Fruit fly (Drosophila melanogaster) whole organism, embryonic: Measurements from ENCODE around the gene UbcE2M.
A peak's percentile ranks its signal among the peaks of the same experiment; 100 is the strongest.

Experiments
- Adf1 ChIP-seq: fragments of 200-800 bp; sonication (Bioruptor generic); IDR thresholded peaks from 2 replicates; pipeline ENCODE4 v1.3.6; 2022; ENCODE audit warnings: missing biosample characterization, missing genetic modification characterization
- CG10654 ChIP-seq: fragments of 200-800 bp; sonication (Bioruptor generic); optimal IDR thresholded peaks from 2 replicates; lab custom pipeline; 2016; ENCODE audit warnings: missing biosample characterization, missing genetic modification characterization
- CG11696 ChIP-seq: fragments of 200-800 bp; sonication (Bioruptor generic); IDR thresholded peaks from 2 replicates; pipeline ENCODE4 v1.3.6; 2022; ENCODE audit warnings: missing biosample characterization, missing genetic modification characterization
- CG11723 ChIP-seq: fragments of 200-800 bp; sonication (Bioruptor generic); optimal IDR thresholded peaks from 2 replicates; lab custom pipeline; 2017; ENCODE audit warnings: missing biosample characterization, mild to moderate bottlenecking, missing genetic modification characterization
- CG12744 ChIP-seq: fragments of 200-800 bp; sonication (Bioruptor generic); optimal IDR thresholded peaks from 2 replicates; lab custom pipeline; 2016; ENCODE audit warnings: missing biosample characterization, missing genetic modification characterization
- CG17328 ChIP-seq: fragments of 200-800 bp; sonication (Bioruptor generic); IDR thresholded peaks from 2 replicates; pipeline ENCODE4 v1.3.6; 2022; ENCODE audit warnings: missing biosample characterization, missing genetic modification characterization
- CG18262 ChIP-seq: fragments of 200-800 bp; optimal IDR thresholded peaks from 3 replicates; lab custom pipeline; 2019; ENCODE audit warnings: missing biosample characterization, mild to moderate bottlenecking, missing genetic modification characterization, moderate library complexity
- CG32772 ChIP-seq: fragments of 200-800 bp; sonication (Bioruptor generic); IDR thresholded peaks from 2 replicates; pipeline ENCODE4 v1.3.6; 2022; ENCODE audit warnings: missing biosample characterization, missing genetic modification characterization
- CG33213 ChIP-seq: fragments of 200-800 bp; sonication (Bioruptor generic); optimal IDR thresholded peaks from 3 replicates; lab custom pipeline; 2016; ENCODE audit warnings: missing biosample characterization, missing genetic modification characterization
- CG33557 ChIP-seq: fragments of 200-800 bp; sonication (Bioruptor generic); optimal IDR thresholded peaks from 2 replicates; lab custom pipeline; 2019; ENCODE audit warnings: missing biosample characterization, mild to moderate bottlenecking, missing genetic modification characterization, moderate library complexity
- CG34224 ChIP-seq: fragments of 200-800 bp; sonication (Bioruptor generic); IDR thresholded peaks from 3 replicates; pipeline ENCODE4 v1.3.6; 2022; ENCODE audit warnings: missing biosample characterization, missing genetic modification characterization; ENCODE audit not compliant: partially characterized antibody
- CG3726 ChIP-seq: fragments of 200-800 bp; sonication (Bioruptor generic); IDR thresholded peaks from 3 replicates; pipeline ENCODE4, ENCODE4 v1.3.6; 2022; ENCODE audit warnings: missing biosample characterization, missing genetic modification characterization
- CG4404 ChIP-seq: fragments of 200-800 bp; sonication (Bioruptor generic); IDR thresholded peaks from 2 replicates; pipeline ENCODE4 v1.3.6; 2022; ENCODE audit warnings: missing biosample characterization, missing genetic modification characterization
- CG4854 ChIP-seq: fragments of 200-800 bp; sonication (Bioruptor generic); optimal IDR thresholded peaks from 2 replicates; lab custom pipeline; 2016; ENCODE audit warnings: missing biosample characterization, missing genetic modification characterization, inconsistent platforms
- CG9437 ChIP-seq: fragments of 200-800 bp; sonication (Bioruptor generic); optimal IDR thresholded peaks from 2 replicates; lab custom pipeline; 2018; ENCODE audit warnings: missing biosample characterization, mild to moderate bottlenecking, missing genetic modification characterization
- CG9797 ChIP-seq: fragments of 200-800 bp; sonication (Bioruptor generic); optimal IDR thresholded peaks from 3 replicates; lab custom pipeline; 2018; ENCODE audit warnings: missing biosample characterization, mild to moderate bottlenecking, missing genetic modification characterization
- Deaf1 ChIP-seq: fragments of 200-800 bp; optimal IDR thresholded peaks from 3 replicates; lab custom pipeline; 2019; ENCODE audit warnings: missing biosample characterization, mild to moderate bottlenecking, missing genetic modification characterization, moderate library complexity
- Dref ChIP-seq: fragments of 200-800 bp; sonication (Bioruptor generic); IDR thresholded peaks from 2 replicates; pipeline ENCODE4 v1.3.6; 2022; ENCODE audit warnings: missing biosample characterization, missing genetic modification characterization
- H15 ChIP-seq: fragments of 200-800 bp; sonication (Bioruptor generic); IDR thresholded peaks from 3 replicates; pipeline ENCODE4 v1.3.6; 2022; ENCODE audit warnings: missing biosample characterization, missing genetic modification characterization
- HLH3B ChIP-seq: fragments of 200-800 bp; sonication (Bioruptor generic); IDR thresholded peaks from 2 replicates; pipeline ENCODE4 v1.3.6; 2022; ENCODE audit warnings: missing biosample characterization, missing genetic modification characterization
- Lpt ChIP-seq: fragments of >200 bp; optimal IDR thresholded peaks from 2 replicates; lab custom pipeline; 2018; ENCODE audit warnings: missing biosample characterization, missing genetic modification characterization
- MTF-1 ChIP-seq: fragments of 200-800 bp; sonication (Bioruptor generic); optimal IDR thresholded peaks from 2 replicates; lab custom pipeline; 2018; ENCODE audit warnings: missing biosample characterization, mild to moderate bottlenecking, missing genetic modification characterization, borderline replicate concordance
- Mrtf ChIP-seq: fragments of 200-800 bp; sonication (Bioruptor generic); IDR thresholded peaks from 3 replicates; pipeline ENCODE4 v1.3.6; 2022; ENCODE audit warnings: missing biosample characterization, missing genetic modification characterization
- NC2α ChIP-seq: fragments of 200-800 bp; sonication (Bioruptor generic); optimal IDR thresholded peaks from 2 replicates; lab custom pipeline; 2016; ENCODE audit warnings: missing biosample characterization, missing genetic modification characterization
- Ravus ChIP-seq: fragments of 200-800 bp; sonication (Bioruptor generic); IDR thresholded peaks from 2 replicates; pipeline ENCODE4 v1.3.6; 2022; ENCODE audit warnings: missing biosample characterization, missing genetic modification characterization
- Rfx ChIP-seq: fragments of 200-800 bp; sonication (Bioruptor generic); IDR thresholded peaks from 2 replicates; pipeline ENCODE4 v1.3.6; 2022; ENCODE audit warnings: missing biosample characterization, missing genetic modification characterization
- Sox102F ChIP-seq: fragments of 200-800 bp; sonication (Bioruptor generic); optimal IDR thresholded peaks from 2 replicates; lab custom pipeline; 2018; ENCODE audit warnings: missing biosample characterization, mild to moderate bottlenecking, missing genetic modification characterization, moderate library complexity
- Sry-δ ChIP-seq: fragments of 200-800 bp; sonication (Bioruptor generic); optimal IDR thresholded peaks from 2 replicates; lab custom pipeline; 2016; ENCODE audit warnings: missing biosample characterization, missing genetic modification characterization
- Vsx1 ChIP-seq: fragments of 200-800 bp; sonication (Bioruptor generic); optimal IDR thresholded peaks from 2 replicates; lab custom pipeline; 2017; ENCODE audit warnings: missing biosample characterization, mild to moderate bottlenecking, missing genetic modification characterization, missing genetic modification reagents
- abd-A ChIP-seq: fragments of 200-800 bp; sonication (Bioruptor generic); optimal IDR thresholded peaks from 3 replicates; lab custom pipeline; 2019; ENCODE audit warnings: missing biosample characterization, mild to moderate bottlenecking, missing genetic modification characterization, moderate library complexity
- al ChIP-seq: fragments of 200-800 bp; sonication (Bioruptor generic); IDR thresholded peaks from 2 replicates; pipeline ENCODE4 v1.3.6; 2022; ENCODE audit warnings: missing biosample characterization, missing genetic modification characterization
- ato ChIP-seq: fragments of 200-800 bp; sonication (Bioruptor generic); IDR thresholded peaks from 2 replicates; pipeline ENCODE4 v1.3.6; 2022; ENCODE audit warnings: missing biosample characterization, missing genetic modification characterization; ENCODE audit not compliant: partially characterized antibody
- az2 ChIP-seq: fragments of 200-800 bp; sonication (Bioruptor generic); optimal IDR thresholded peaks from 3 replicates; lab custom pipeline; 2016; ENCODE audit warnings: missing biosample characterization, missing genetic modification characterization
- chinmo ChIP-seq: fragments of 200-800 bp; sonication (Bioruptor generic); IDR thresholded peaks from 4 replicates; pipeline ENCODE4 v1.3.6; 2022; ENCODE audit warnings: missing biosample characterization, missing genetic modification characterization; ENCODE audit not compliant: partially characterized antibody
- eve ChIP-seq, 2 experiments: fragments of >200 bp; optimal IDR thresholded peaks; 2 replicates each; lab custom pipeline; 2017; ENCODE audit warnings: missing biosample characterization in 2 of 2, missing genetic modification characterization in 2 of 2
- ken ChIP-seq: fragments of 200-800 bp; sonication (Bioruptor generic); IDR thresholded peaks from 3 replicates; pipeline ENCODE4 v1.3.6; 2022; ENCODE audit warnings: missing biosample characterization, missing genetic modification characterization
- kni ChIP-seq: fragments of 200-800 bp; sonication (Bioruptor generic); optimal IDR thresholded peaks from 3 replicates; lab custom pipeline; 2017; ENCODE audit warnings: mild to moderate bottlenecking, missing biosample characterization, missing genetic modification reagents, missing genetic modification characterization
- lab ChIP-seq: fragments of 200-800 bp; sonication (Bioruptor generic); optimal IDR thresholded peaks from 3 replicates; lab custom pipeline; 2017; ENCODE audit warnings: missing biosample characterization, missing genetic modification characterization, mild to moderate bottlenecking, moderate library complexity, missing genetic modification reagents
- nerfin-1 ChIP-seq: fragments of 200-800 bp; sonication (Bioruptor generic); optimal IDR thresholded peaks from 3 replicates; lab custom pipeline; 2019; ENCODE audit warnings: missing biosample characterization, mild to moderate bottlenecking, missing genetic modification characterization, moderate library complexity
- odd ChIP-seq: fragments of 200-800 bp; sonication (Bioruptor generic); optimal IDR thresholded peaks from 2 replicates; lab custom pipeline; 2017; ENCODE audit warnings: missing biosample characterization, mild to moderate bottlenecking, missing genetic modification characterization
- pnt ChIP-seq: fragments of 200-800 bp; sonication (Bioruptor generic); optimal IDR thresholded peaks from 3 replicates; lab custom pipeline; 2016; ENCODE audit warnings: missing biosample characterization, missing genetic modification characterization
- pzg ChIP-seq: fragments of 200-800 bp; sonication (Bioruptor generic); optimal IDR thresholded peaks from 3 replicates; lab custom pipeline; 2018; ENCODE audit warnings: missing biosample characterization, mild to moderate bottlenecking, missing genetic modification characterization, moderate library complexity
- row ChIP-seq: fragments of 200-800 bp; sonication (Bioruptor generic); IDR thresholded peaks from 3 replicates; pipeline ENCODE4 v1.3.6; 2022; ENCODE audit warnings: missing biosample characterization, missing genetic modification characterization
- sima ChIP-seq: fragments of 200-800 bp; sonication (Bioruptor generic); optimal IDR thresholded peaks from 2 replicates; lab custom pipeline; 2016; ENCODE audit warnings: missing biosample characterization, missing genetic modification characterization
- slbo ChIP-seq: fragments of 200-800 bp; sonication (Bioruptor generic); IDR thresholded peaks from 2 replicates; pipeline ENCODE4 v1.3.6; 2022; ENCODE audit warnings: missing biosample characterization, missing genetic modification characterization
- z ChIP-seq: fragments of 200-800 bp; sonication (Bioruptor generic); IDR thresholded peaks from 3 replicates; pipeline ENCODE4 v1.3.6; 2022; ENCODE audit warnings: missing biosample characterization, missing genetic modification characterization
- zen ChIP-seq: fragments of 200-800 bp; sonication (Bioruptor generic); optimal IDR thresholded peaks from 3 replicates; lab custom pipeline; 2018; ENCODE audit warnings: missing biosample characterization, mild to moderate bottlenecking, missing genetic modification characterization, moderate library complexity
- zfh2 ChIP-seq: fragments of 200-800 bp; sonication (Bioruptor generic); optimal IDR thresholded peaks from 2 replicates; lab custom pipeline; 2016; ENCODE audit warnings: missing biosample characterization, missing genetic modification characterization

The UbcE2M gene

DNA sequence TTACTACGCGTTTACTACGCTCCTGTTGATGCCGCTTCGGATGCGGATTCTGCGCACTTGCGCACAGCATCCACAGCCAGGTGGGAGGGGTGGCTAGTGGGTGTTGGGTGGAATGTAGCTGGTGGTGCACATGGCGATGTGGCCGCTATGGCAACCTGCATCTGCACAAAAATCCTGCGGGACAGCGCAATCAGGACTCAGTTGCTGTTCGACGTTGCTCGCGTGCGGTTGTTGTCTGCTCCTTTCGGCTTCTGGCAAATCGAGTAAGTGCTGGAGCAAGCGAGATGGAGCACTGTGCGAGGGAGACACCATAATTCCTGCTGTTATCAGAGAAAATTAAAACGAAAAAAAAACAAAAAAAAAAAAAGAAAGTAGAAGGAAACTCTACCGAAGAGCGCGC, 43.1 kb upstream of the UbcE2M start (continued):
- TF ChIP-seq MTF-1 (no peak), NC2α (no peak), Deaf1 (tag; lab: Kevin White, UChicago) (peak; percentile 24), CG33213 (GFP tag; lab: Kevin White, UChicago) (no peak), Ravus (GFP tag; lab: Robert Waterston, UW) (no peak), al (no peak), pnt (GFP tag; lab: Kevin White, UChicago) (no peak), Rfx (GFP tag; lab: Robert Waterston, UW) (peak; percentile 45; the same call in 1 of the 2 replicates), CG33557 (GFP tag; lab: Kevin White, UChicago) (no peak), z (GFP tag; lab: Robert Waterston, UW) (no peak), CG9437 (GFP tag; lab: Kevin White, UChicago) (no peak), CG32772 (GFP tag; lab: Robert Waterston, UW) (no peak), CG18262 (no peak), kni (GFP tag; lab: Kevin White, UChicago) (no peak), Lpt (GFP tag; lab: Kevin White, UChicago) (no peak), Dref (GFP tag; lab: Robert Waterston, UW) (0 out of 2 replicates have a peak, but pooled peaks have one; percentile 31), pzg (GFP tag; lab: Kevin White, UChicago) (no peak), CG12744 (GFP tag; lab: Kevin White, UChicago) (no peak), lab (GFP tag; lab: Kevin White, UChicago) (peak; percentile 1), slbo (GFP tag; lab: Robert Waterston, UW) (0 out of 2 replicates have a peak, but pooled peaks have one; percentile 9), zfh2 (GFP tag; lab: Kevin White, UChicago) (no peak), abd-A (tag; lab: Kevin White, UChicago) (peak; percentile 23), Vsx1 (GFP tag; lab: Kevin White, UChicago) (no peak), az2 (GFP tag; lab: Kevin White, UChicago) (no peak), ken (GFP tag; lab: Robert Waterston, UW) (0 out of 3 replicates have a peak, but pooled peaks have one; percentile 15), chinmo (GFP tag; lab: Robert Waterston, UW) (0 out of 4 replicates have a peak, but pooled peaks have one; percentile 37), HLH3B (GFP tag; lab: Robert Waterston, UW) (no peak), CG11696 (GFP tag; lab: Robert Waterston, UW) (no peak), CG10654 (GFP tag; lab: Kevin White, UChicago) (no peak), nerfin-1 (tag; lab: Kevin White, UChicago) (peak; percentile 18), Mrtf (no peak), Sry-δ (no peak), zen (tag; lab: Kevin White, UChicago) (no peak), row (GFP tag; lab: Robert Waterston, UW) (no peak), CG34224 (GFP tag; lab: Robert Waterston, UW) (no peak), Adf1 (GFP tag; lab: Robert Waterston, UW) (peak; percentile 17; the same call in 1 of the 2 replicates), CG9797 (GFP tag; lab: Kevin White, UChicago) (no peak), odd (GFP tag; lab: Kevin White, UChicago) (no peak), eve (GFP tag; optimal IDR thresholded peaks at IDR 0.05; lab: Kevin White, UChicago) (no peak), CG11723 (GFP tag; lab: Kevin White, UChicago) (no peak), CG3726 (GFP tag; lab: Robert Waterston, UW) (no peak)

dm6 chr3L:8240501-8240900, 42.7 kb upstream of the UbcE2M start, which contains the start of gene CG7213:
TSS of gene CG7213 (minus strand) at chr3L:8240601.
- TF ChIP-seq Dref (GFP tag; lab: Robert Waterston, UW) (no peak), Sox102F (GFP tag; lab: Kevin White, UChicago) (no peak), CG17328 (GFP tag; lab: Robert Waterston, UW) (no peak), H15 (GFP tag; lab: Robert Waterston, UW) (no peak), ato (GFP tag; lab: Robert Waterston, UW) (no peak), CG4854 (GFP tag; lab: Kevin White, UChicago) (no peak), sima (GFP tag; lab: Kevin White, UChicago) (no peak), CG4404 (GFP tag; lab: Robert Waterston, UW) (no peak)
